Worm (Caenorhabditis elegans): ENCODE measurements around the gene flp-23.

ce11 chrIII:8652922-8653321, 2.4 kb downstream of the flp-23 start:
- TF ChIP-seq sox-2 (GFP tag; IDR thresholded peaks at IDR 0.05): no peak; the same call in 1 of the 2 replicates
- no peak for TF ChIP-seq hlh-30 (tag; optimal IDR thresholded peaks at IDR 0.05; ENCODE audit: insufficient read depth)
- no peak for TF ChIP-seq lim-6 (tag; optimal IDR thresholded peaks at IDR 0.05)

All from whole organism, late embryonic.